Fruit fly (Drosophila melanogaster) whole organism, prepupa: ENCODE results near the gene CG32638.
A peak's percentile ranks its signal among the peaks of the same experiment; 100 is the strongest.

Source experiments
- Blimp-1 ChIP-seq: fragments of 200-800 bp; sonication (Bioruptor generic); optimal IDR thresholded peaks from 3 replicates; lab custom pipeline; 2017; ENCODE audit warnings: missing biosample characterization, missing genetic modification characterization, mild to moderate bottlenecking, moderate library complexity, missing genetic modification reagents
- CG10631 ChIP-seq: fragments of 200-800 bp; sonication (Bioruptor generic); optimal IDR thresholded peaks from 2 replicates; lab custom pipeline; 2016; ENCODE audit warnings: missing biosample characterization, missing genetic modification characterization
- CG10669 ChIP-seq: fragments of 200-800 bp; sonication (Bioruptor generic); optimal IDR thresholded peaks from 3 replicates; lab custom pipeline; 2018; ENCODE audit warnings: missing biosample characterization, mild to moderate bottlenecking, missing genetic modification characterization, moderate library complexity
- CG11294 ChIP-seq: fragments of 200-800 bp; sonication (Bioruptor generic); IDR thresholded peaks from 2 replicates; pipeline ENCODE4 v1.3.6; 2022; ENCODE audit warnings: missing biosample characterization, missing genetic modification characterization
- CG11762 ChIP-seq: fragments of 200-800 bp; sonication (Bioruptor generic); optimal IDR thresholded peaks from 3 replicates; lab custom pipeline; 2016; ENCODE audit warnings: missing biosample characterization, missing genetic modification characterization; ENCODE audit not compliant: insufficient read depth
- CG11902 ChIP-seq: fragments of 200-800 bp; sonication (Bioruptor generic); optimal IDR thresholded peaks from 3 replicates; lab custom pipeline; 2016; ENCODE audit warnings: missing biosample characterization, missing genetic modification characterization
- CG16779 ChIP-seq: fragments of 200-800 bp; sonication (Bioruptor generic); optimal IDR thresholded peaks from 3 replicates; lab custom pipeline; 2017; ENCODE audit warnings: missing biosample characterization, mild to moderate bottlenecking, missing genetic modification characterization
- CG3032 ChIP-seq: fragments of 200-800 bp; optimal IDR thresholded peaks from 2 replicates; lab custom pipeline; 2019; ENCODE audit warnings: missing biosample characterization, mild to moderate bottlenecking, missing genetic modification characterization, moderate library complexity
- CG32006 ChIP-seq: fragments of 200-800 bp; sonication (Bioruptor generic); optimal IDR thresholded peaks from 3 replicates; lab custom pipeline; 2017; ENCODE audit warnings: missing biosample characterization, mild to moderate bottlenecking, missing genetic modification characterization
- CG3919 ChIP-seq: fragments of 200-800 bp; sonication (Bioruptor generic); optimal IDR thresholded peaks from 3 replicates; lab custom pipeline; 2016; ENCODE audit warnings: missing biosample characterization, missing genetic modification characterization
- CG4318 ChIP-seq: fragments of 200-800 bp; sonication (Bioruptor generic); optimal IDR thresholded peaks from 3 replicates; lab custom pipeline; 2017; ENCODE audit warnings: missing biosample characterization, mild to moderate bottlenecking, missing genetic modification characterization
- CG6163 ChIP-seq: fragments of 200-800 bp; sonication (Bioruptor generic); IDR thresholded peaks from 3 replicates; pipeline ENCODE4 v1.3.6; 2022; ENCODE audit warnings: missing biosample characterization, missing genetic modification characterization
- CG6276 ChIP-seq: fragments of 200-800 bp; sonication (Bioruptor generic); optimal IDR thresholded peaks from 2 replicates; lab custom pipeline; 2017; ENCODE audit warnings: missing biosample characterization, mild to moderate bottlenecking, missing genetic modification characterization
- CG6792 ChIP-seq: fragments of 200-800 bp; sonication (Bioruptor generic); optimal IDR thresholded peaks from 3 replicates; lab custom pipeline; 2016; ENCODE audit warnings: missing biosample characterization, missing genetic modification characterization
- CG8119 ChIP-seq: fragments of 200-800 bp; sonication (Bioruptor generic); IDR thresholded peaks from 3 replicates; pipeline ENCODE4 v1.3.6; 2022; ENCODE audit warnings: missing biosample characterization, missing genetic modification characterization
- CG8632 ChIP-seq: fragments of 200-800 bp; sonication (Bioruptor generic); optimal IDR thresholded peaks from 3 replicates; lab custom pipeline; 2016; ENCODE audit warnings: missing biosample characterization, missing genetic modification characterization
- CG9139 ChIP-seq: fragments of 200-800 bp; sonication (Bioruptor generic); optimal IDR thresholded peaks from 3 replicates; lab custom pipeline; 2017; ENCODE audit warnings: missing biosample characterization, mild to moderate bottlenecking, missing genetic modification characterization
- Eip75B ChIP-seq: fragments of 200-800 bp; sonication (Bioruptor generic); optimal IDR thresholded peaks from 3 replicates; lab custom pipeline; 2016; ENCODE audit warnings: missing biosample characterization, missing genetic modification characterization
- Eip78C ChIP-seq: fragments of 200-800 bp; sonication (Bioruptor generic); peaks from one replicate; lab custom pipeline; 2016; ENCODE audit warnings: missing biosample characterization, missing genetic modification characterization
- Eip93F ChIP-seq: fragments of 200-800 bp; sonication (Bioruptor generic); optimal IDR thresholded peaks from 2 replicates; lab custom pipeline; 2016; ENCODE audit warnings: missing biosample characterization, mild to moderate bottlenecking, missing genetic modification characterization
- Ets21C ChIP-seq: fragments of 200-800 bp; sonication (Bioruptor generic); optimal IDR thresholded peaks from 3 replicates; lab custom pipeline; 2016; ENCODE audit warnings: missing biosample characterization, missing genetic modification characterization
- Ets96B ChIP-seq: fragments of 200-800 bp; optimal IDR thresholded peaks from 2 replicates; lab custom pipeline; 2019; ENCODE audit warnings: missing biosample characterization, mild to moderate bottlenecking, missing genetic modification characterization, moderate library complexity
- Gug ChIP-seq: fragments of 200-800 bp; sonication (Bioruptor generic); IDR thresholded peaks from 2 replicates; pipeline ENCODE4 v1.3.6; 2022; ENCODE audit warnings: missing biosample characterization, missing genetic modification characterization
- Hr38 ChIP-seq: sonication (Bioruptor generic); optimal IDR thresholded peaks from 2 replicates; lab custom pipeline; 2016; ENCODE audit warnings: missing biosample characterization, missing genetic modification characterization
- Hr39 ChIP-seq: fragments of 200-800 bp; sonication (Bioruptor generic); optimal IDR thresholded peaks from 2 replicates; lab custom pipeline; 2016; ENCODE audit warnings: missing biosample characterization, missing genetic modification characterization
- Lpt ChIP-seq: fragments of 200-800 bp; sonication (Bioruptor generic); optimal IDR thresholded peaks from 3 replicates; lab custom pipeline; 2016; ENCODE audit warnings: missing biosample characterization, missing genetic modification characterization
- Met ChIP-seq: fragments of 200-800 bp; sonication (Bioruptor generic); optimal IDR thresholded peaks from 3 replicates; lab custom pipeline; 2016; ENCODE audit warnings: missing biosample characterization, missing genetic modification characterization
- OdsH ChIP-seq: fragments of 200-800 bp; sonication (Bioruptor generic); optimal IDR thresholded peaks from 3 replicates; lab custom pipeline; 2016; ENCODE audit warnings: missing biosample characterization, missing genetic modification characterization
- Smox ChIP-seq: fragments of 200-800 bp; sonication (Bioruptor generic); optimal IDR thresholded peaks from 3 replicates; lab custom pipeline; 2016; ENCODE audit warnings: missing biosample characterization, missing genetic modification characterization
- acj6 ChIP-seq: fragments of 200-800 bp; sonication (Bioruptor generic); optimal IDR thresholded peaks from 3 replicates; lab custom pipeline; 2016; ENCODE audit warnings: missing biosample characterization, missing genetic modification characterization
- dac ChIP-seq: fragments of 200-800 bp; sonication (Bioruptor generic); optimal IDR thresholded peaks from 2 replicates; lab custom pipeline; 2017; ENCODE audit warnings: missing biosample characterization, mild to moderate bottlenecking, missing genetic modification characterization
- dsx ChIP-seq: fragments of 200-800 bp; optimal IDR thresholded peaks from 3 replicates; lab custom pipeline; 2019; ENCODE audit warnings: missing biosample characterization, mild to moderate bottlenecking, missing genetic modification characterization, moderate library complexity; ENCODE audit not compliant: poor library complexity, severe bottlenecking
- eg ChIP-seq: fragments of 200-800 bp; sonication (Bioruptor generic); IDR thresholded peaks from 3 replicates; pipeline ENCODE4 v1.3.6; 2022; ENCODE audit warnings: missing biosample characterization, missing genetic modification characterization
- fd59A ChIP-seq: fragments of 200-800 bp; sonication (Bioruptor generic); optimal IDR thresholded peaks from 2 replicates; lab custom pipeline; 2017; ENCODE audit warnings: missing biosample characterization, mild to moderate bottlenecking, missing genetic modification characterization, missing genetic modification reagents
- fd85E ChIP-seq: fragments of 200-800 bp; sonication (Bioruptor generic); optimal IDR thresholded peaks from 3 replicates; lab custom pipeline; 2016; ENCODE audit warnings: missing biosample characterization, missing genetic modification characterization
- fkh ChIP-seq: fragments of 200-800 bp; sonication (Bioruptor generic); optimal IDR thresholded peaks from 3 replicates; lab custom pipeline; 2017; ENCODE audit warnings: missing biosample characterization, mild to moderate bottlenecking, missing genetic modification characterization, moderate library complexity
- lz ChIP-seq: fragments of 200-800 bp; sonication (Bioruptor generic); optimal IDR thresholded peaks from 3 replicates; lab custom pipeline; 2016; ENCODE audit warnings: missing biosample characterization, missing genetic modification characterization
- net ChIP-seq: fragments of 200-800 bp; sonication (Bioruptor generic); optimal IDR thresholded peaks from 3 replicates; lab custom pipeline; 2016; ENCODE audit warnings: missing biosample characterization, missing genetic modification characterization
- pdm3 ChIP-seq: fragments of 200-800 bp; sonication (Bioruptor generic); optimal IDR thresholded peaks from 3 replicates; lab custom pipeline; 2016; ENCODE audit warnings: missing biosample characterization, missing genetic modification characterization
- salr ChIP-seq, 2 experiments: fragments of 200-800 bp; sonication (Bioruptor generic); optimal IDR thresholded peaks; 3 replicates each; lab custom pipeline; 2016 to 2018; ENCODE audit warnings: missing biosample characterization in 2 of 2, missing genetic modification characterization in 2 of 2, mild to moderate bottlenecking in 1 of 2
- spab ChIP-seq: fragments of 200-800 bp; sonication (Bioruptor generic); optimal IDR thresholded peaks from 2 replicates; lab custom pipeline; 2017; ENCODE audit warnings: missing biosample characterization, mild to moderate bottlenecking, missing genetic modification characterization, missing genetic modification reagents
- ss ChIP-seq, 2 experiments: fragments of 200-800 bp; sonication (Bioruptor generic); optimal IDR thresholded peaks; 2 replicates in 1 of 2; 3 replicates in 1 of 2; lab custom pipeline; 2017 to 2018; ENCODE audit warnings: mild to moderate bottlenecking in 2 of 2, missing biosample characterization in 2 of 2, missing genetic modification characterization in 2 of 2, moderate library complexity in 1 of 2
- svp ChIP-seq: fragments of 200-800 bp; sonication (Bioruptor generic); peaks from one replicate; lab custom pipeline; 2016; ENCODE audit warnings: missing biosample characterization, missing genetic modification characterization
- topi ChIP-seq: fragments of 200-800 bp; sonication (Bioruptor generic); optimal IDR thresholded peaks from 3 replicates; lab custom pipeline; 2016; ENCODE audit warnings: missing biosample characterization, missing genetic modification characterization
- vri ChIP-seq: fragments of 200-800 bp; sonication (Bioruptor generic); optimal IDR thresholded peaks from 3 replicates; lab custom pipeline; 2016; ENCODE audit warnings: missing biosample characterization, mild to moderate bottlenecking, missing genetic modification characterization

CG32638 gene

dm6 chrX:13105220-13105619 is 23.4 kb downstream of the CG32638 start:
- TF ChIP-seq fkh (peak; percentile 34), spab (GFP tag; lab: Kevin White, UChicago) (no peak), dac (GFP tag; lab: Kevin White, UChicago) (no peak)
- TF ChIP-seq, all 60 proteins: peak for 1

DNA sequence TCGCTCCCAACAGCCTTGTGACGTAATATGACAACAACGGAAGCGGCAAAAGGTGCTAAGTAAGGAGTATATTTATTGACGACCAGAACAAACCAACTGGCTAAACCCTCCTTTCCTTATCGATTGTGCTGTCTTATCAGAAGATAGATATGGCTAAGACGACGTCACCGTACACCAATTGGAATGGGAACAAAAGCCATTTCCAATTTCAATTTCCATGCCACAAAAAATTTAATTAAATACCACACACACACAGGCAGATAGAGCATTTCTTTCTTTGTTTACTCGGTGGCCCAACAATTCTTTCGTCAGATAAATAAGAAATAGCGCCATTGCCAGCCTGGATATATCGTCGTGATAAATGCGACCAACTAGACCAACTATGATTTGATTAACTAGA is 24.0 kb downstream of the CG32638 start:
- TF ChIP-seq vri (GFP tag; lab: Kevin White, UChicago) (peak; percentile 13), fkh (peak; percentile 17), Ets96B (tag; lab: Kevin White, UChicago) (no peak), acj6 (GFP tag; lab: Kevin White, UChicago) (no peak)

DNA sequence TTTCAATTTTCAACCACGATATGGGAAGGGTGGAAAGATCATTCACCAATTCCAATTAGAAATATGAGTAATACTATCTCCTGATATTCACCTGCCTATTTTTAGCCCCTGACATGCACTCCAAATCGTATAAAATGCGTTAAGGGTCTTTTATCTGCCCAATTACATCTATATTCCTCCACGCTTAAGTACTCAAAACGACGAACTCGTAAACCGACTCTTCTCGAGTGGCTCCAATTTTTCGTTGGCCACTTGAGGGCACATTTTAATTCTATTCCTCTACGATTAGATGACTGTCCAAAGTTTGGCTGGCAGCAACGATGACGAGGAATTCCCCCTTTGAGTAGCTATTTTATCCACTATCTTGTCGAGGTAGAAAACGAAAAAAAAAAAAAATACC is 26.8 kb downstream of the CG32638 start:
- no peak for TF ChIP-seq Eip78C (GFP tag; lab: Kevin White, UChicago)
- no peak for TF ChIP-seq pdm3 (GFP tag; lab: Kevin White, UChicago)
- TF ChIP-seq dsx, result no peak
- TF ChIP-seq eg, result no peak
- TF ChIP-seq CG9139 (GFP tag; lab: Kevin White, UChicago), result no peak
- TF ChIP-seq CG3032 (tag; lab: Kevin White, UChicago), result no peak
- TF ChIP-seq ss (GFP tag; optimal IDR thresholded peaks at IDR 0.05; lab: Kevin White, UChicago), result no peak
- TF ChIP-seq vri (GFP tag; lab: Kevin White, UChicago), result no peak
- no peak for TF ChIP-seq Hr39

DNA sequence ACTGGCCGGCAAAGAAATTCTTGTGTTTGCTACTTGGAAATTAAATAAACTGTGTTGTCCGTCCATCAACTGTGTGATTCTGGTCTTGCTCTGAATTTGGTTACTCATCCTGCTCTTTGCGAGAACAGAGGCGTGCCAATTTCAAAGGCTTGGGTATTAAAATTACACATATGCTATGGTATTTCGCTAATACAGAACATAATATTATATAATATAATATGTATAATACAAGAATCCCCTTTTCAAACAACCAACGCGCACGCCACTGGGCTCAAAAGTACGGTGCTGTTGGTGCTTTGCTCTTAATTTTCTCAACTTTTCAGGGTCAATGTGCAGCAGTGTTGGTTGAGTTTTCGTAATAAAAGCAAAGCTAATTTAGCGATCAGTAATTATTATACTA is 28.7 kb downstream of the CG32638 start:
- TF ChIP-seq Eip75B (GFP tag; lab: Kevin White, UChicago) (peak; percentile 13), CG6276 (peak; percentile 6), salr (GFP tag; optimal IDR thresholded peaks at IDR 0.05; lab: Kevin White, UChicago) (peak in 1 of 2 experiments; percentile 8), Gug (peak; percentile 35; the same call in 1 of the 2 replicates), CG10669 (GFP tag; lab: Kevin White, UChicago) (peak; percentile 36), topi (GFP tag; lab: Kevin White, UChicago) (peak; percentile 73), Eip93F (GFP tag; lab: Kevin White, UChicago) (peak; percentile 42), CG4318 (GFP tag; lab: Kevin White, UChicago) (no peak), CG6792 (GFP tag; lab: Kevin White, UChicago) (peak; percentile 44), Ets21C (peak; percentile 27), Lpt (GFP tag; lab: Kevin White, UChicago) (peak; percentile 1), dac (GFP tag; lab: Kevin White, UChicago) (no peak), CG11762 (GFP tag; lab: Kevin White, UChicago) (no peak), OdsH (GFP tag; lab: Kevin White, UChicago) (peak; percentile 60), fd59A (GFP tag; lab: Kevin White, UChicago) (no peak), CG3919 (peak; percentile 62), CG16779 (tag; lab: Kevin White, UChicago) (no peak), CG9139 (GFP tag; lab: Kevin White, UChicago) (no peak), fkh (peak; percentile 33), Blimp-1 (GFP tag; lab: Kevin White, UChicago) (peak; percentile 48), Smox (peak; percentile 42), svp (GFP tag; lab: Kevin White, UChicago) (peak; percentile 84), CG8119 (GFP tag; lab: Robert Waterston, UW) (peak; percentile 55), Hr38 (GFP tag; lab: Kevin White, UChicago) (no peak), Ets96B (tag; lab: Kevin White, UChicago) (peak; percentile 48), CG32006 (GFP tag; lab: Kevin White, UChicago) (peak; percentile 64), vri (GFP tag; lab: Kevin White, UChicago) (peak; percentile 55), CG6163 (peak; percentile 84), CG11902 (peak; percentile 14), fd85E (no peak), net (GFP tag; lab: Kevin White, UChicago) (peak; percentile 50), acj6 (GFP tag; lab: Kevin White, UChicago) (peak; percentile 67), lz (GFP tag; lab: Kevin White, UChicago) (peak; percentile 68), CG11294 (GFP tag; lab: Robert Waterston, UW) (peak; percentile 56; the same call in 1 of the 2 replicates), CG10631 (GFP tag; lab: Kevin White, UChicago) (peak; percentile 66), CG8632 (GFP tag; lab: Kevin White, UChicago) (peak; percentile 64), Met (peak; percentile 43), Eip78C (GFP tag; lab: Kevin White, UChicago) (peak; percentile 50)
